Worm (Caenorhabditis elegans) whole organism, mixed stage, embryonic: ENCODE measurements around the gene F26F2.8.

ENCODE experiments used
- M03D4.4 ChIP-seq: sonication (generic microtip); optimal IDR thresholded peaks from 2 replicates; lab custom pipeline; 2017; ENCODE audit warnings: mild to moderate bottlenecking, missing genetic modification characterization, missing compliant biosample characterization
- cnd-1 ChIP-seq: fragments of 200-800 bp; sonication (Bioruptor generic); optimal IDR thresholded peaks from 2 replicates; lab custom pipeline; 2018; ENCODE audit warnings: mild to moderate bottlenecking, missing genetic modification characterization, missing compliant biosample characterization
- lsy-2 ChIP-seq: fragments of 150-350 bp; optimal IDR thresholded peaks from 2 replicates; lab custom pipeline; 2014; ENCODE audit warnings: missing biosample characterization, missing genetic modification characterization
- mep-1 ChIP-seq: fragments of 150-350 bp; optimal IDR thresholded peaks from 2 replicates; lab custom pipeline; 2017; ENCODE audit warnings: missing biosample characterization, missing genetic modification reagents, missing genetic modification characterization, inconsistent platforms
- mls-2 ChIP-seq: sonication (generic microtip); optimal IDR thresholded peaks from 2 replicates; lab custom pipeline; 2016; ENCODE audit warnings: mild to moderate bottlenecking, missing genetic modification characterization, moderate library complexity, missing compliant biosample characterization
- nhr-237 ChIP-seq: fragments of 150-350 bp; optimal IDR thresholded peaks from 2 replicates; lab custom pipeline; 2014; ENCODE audit warnings: missing biosample characterization, missing genetic modification characterization
- nhr-76 ChIP-seq: sonication (generic microtip); optimal IDR thresholded peaks from 2 replicates; lab custom pipeline; 2017; ENCODE audit warnings: missing biosample characterization, missing genetic modification characterization
- pha-4 ChIP-seq: fragments of 150-350 bp; optimal IDR thresholded peaks from 2 replicates; lab custom pipeline; 2018; ENCODE audit warnings: missing biosample characterization, missing genetic modification reagents, missing genetic modification characterization
- snpc-4 ChIP-seq: fragments of 150-350 bp; optimal IDR thresholded peaks from 2 replicates; lab custom pipeline; 2014; ENCODE audit warnings: missing biosample characterization, missing genetic modification characterization
- sptf-1 ChIP-seq: sonication (generic microtip); optimal IDR thresholded peaks from 2 replicates; lab custom pipeline; 2017; ENCODE audit warnings: mild to moderate bottlenecking, missing genetic modification characterization, moderate library complexity, missing compliant biosample characterization
- unc-120 ChIP-seq: sonication (generic microtip); optimal IDR thresholded peaks from 2 replicates; lab custom pipeline; 2017; ENCODE audit warnings: missing genetic modification characterization, missing compliant biosample characterization; ENCODE audit not compliant: poor library complexity, severe bottlenecking

DNA sequence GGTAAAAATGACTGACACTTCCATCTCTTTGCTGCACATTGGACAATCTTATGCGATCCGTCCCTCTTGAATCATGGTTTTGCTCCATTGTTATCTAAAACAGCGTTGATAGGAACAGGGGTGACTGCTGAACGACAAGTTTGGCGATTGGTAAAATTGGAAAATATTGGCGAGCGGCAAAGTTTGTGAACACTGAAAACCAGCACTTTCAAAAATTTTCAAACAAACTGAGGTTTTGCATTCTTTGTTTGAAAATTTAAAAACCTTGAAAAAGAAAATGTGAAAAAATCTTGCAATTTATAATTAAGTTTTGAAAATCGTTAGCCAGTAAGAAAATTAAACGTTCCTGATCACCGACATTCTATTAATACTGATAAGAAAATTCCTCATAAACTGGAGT is 12.9 kb upstream of the F26F2.8 start, which contains the start of gene F26F2.3:
- TF ChIP-seq unc-120 = no peak
- no peak for TF ChIP-seq snpc-4 (tag; lab: Kevin White, UChicago)
- TF ChIP-seq lsy-2 (tag; lab: Kevin White, UChicago) = no peak
- no peak for TF ChIP-seq mep-1 (tag; lab: Kevin White, UChicago)
- no peak for TF ChIP-seq nhr-76 (tag; lab: Kevin White, UChicago)
- TF ChIP-seq nhr-237 = no peak
- no peak for TF ChIP-seq sptf-1
- no peak for TF ChIP-seq M03D4.4
- TF ChIP-seq cnd-1 = no peak
- no peak for TF ChIP-seq mls-2 (tag; lab: Kevin White, UChicago)
- TF ChIP-seq pha-4 (tag; lab: Kevin White, UChicago) = no peak
